Fruit fly (Drosophila melanogaster) whole organism, embryonic: ENCODE data around the gene CG10413.

Source experiments
- Asciz ChIP-seq: fragments of 200-800 bp; sonication (Bioruptor generic); optimal IDR thresholded peaks from 2 replicates; lab custom pipeline; 2017; ENCODE audit warnings: missing biosample characterization, mild to moderate bottlenecking, missing genetic modification characterization, missing genetic modification reagents
- Atf3 ChIP-seq: fragments of 200-800 bp; sonication (Bioruptor generic); optimal IDR thresholded peaks from 3 replicates; lab custom pipeline; 2016; ENCODE audit warnings: missing biosample characterization, missing genetic modification characterization
- Bdp1 ChIP-seq: fragments of 200-800 bp; sonication (Bioruptor generic); optimal IDR thresholded peaks from 3 replicates; lab custom pipeline; 2016; ENCODE audit warnings: missing biosample characterization, missing genetic modification characterization
- CG10209 ChIP-seq: fragments of 200-800 bp; sonication (Bioruptor generic); optimal IDR thresholded peaks from 3 replicates; lab custom pipeline; 2017; ENCODE audit warnings: missing biosample characterization, mild to moderate bottlenecking, missing genetic modification characterization, missing genetic modification reagents
- CG10267 ChIP-seq: fragments of 200-800 bp; sonication (Bioruptor generic); optimal IDR thresholded peaks from 2 replicates; lab custom pipeline; 2018; ENCODE audit warnings: missing biosample characterization, mild to moderate bottlenecking, missing genetic modification characterization, moderate library complexity
- CG16779 ChIP-seq: fragments of 200-800 bp; sonication (Bioruptor generic); IDR thresholded peaks from 2 replicates; pipeline ENCODE4 v1.3.6; 2022; ENCODE audit warnings: missing biosample characterization, missing genetic modification characterization
- CG2889 ChIP-seq: fragments of 200-800 bp; sonication (Bioruptor generic); IDR thresholded peaks from 3 replicates; pipeline ENCODE4 v1.3.6; 2022; ENCODE audit warnings: missing biosample characterization, missing genetic modification characterization
- CG33557 ChIP-seq: fragments of 200-800 bp; sonication (Bioruptor generic); optimal IDR thresholded peaks from 2 replicates; lab custom pipeline; 2019; ENCODE audit warnings: missing biosample characterization, mild to moderate bottlenecking, missing genetic modification characterization, moderate library complexity
- CG42726 ChIP-seq: fragments of 200-800 bp; sonication (Bioruptor generic); IDR thresholded peaks from 2 replicates; pipeline ENCODE4 v1.3.6; 2022; ENCODE audit warnings: missing biosample characterization, missing genetic modification characterization; ENCODE audit not compliant: partially characterized antibody
- CG7963 ChIP-seq: fragments of 200-800 bp; sonication (Bioruptor generic); IDR thresholded peaks from 3 replicates; pipeline ENCODE4 v1.3.6; 2022; ENCODE audit warnings: missing biosample characterization, missing genetic modification characterization; ENCODE audit not compliant: partially characterized antibody
- CG9609 ChIP-seq: fragments of 200-800 bp; sonication (Bioruptor generic); optimal IDR thresholded peaks from 3 replicates; lab custom pipeline; 2016; ENCODE audit warnings: missing biosample characterization, missing genetic modification characterization
- Dip2 ChIP-seq: fragments of 200-800 bp; sonication (Bioruptor generic); IDR thresholded peaks from 2 replicates; pipeline ENCODE4 v1.3.6; 2022; ENCODE audit warnings: missing biosample characterization, missing genetic modification characterization
- Fer2 ChIP-seq: fragments of 200-800 bp; sonication (Bioruptor generic); optimal IDR thresholded peaks from 2 replicates; lab custom pipeline; 2018; ENCODE audit warnings: missing biosample characterization, mild to moderate bottlenecking, missing genetic modification characterization, moderate library complexity
- Gsc ChIP-seq: fragments of 200-800 bp; sonication (Bioruptor generic); IDR thresholded peaks from 2 replicates; pipeline ENCODE4 v1.3.6; 2022; ENCODE audit warnings: missing biosample characterization, missing genetic modification characterization
- Hand ChIP-seq: fragments of 200-800 bp; sonication (Bioruptor generic); optimal IDR thresholded peaks from 2 replicates; lab custom pipeline; 2017; ENCODE audit warnings: mild to moderate bottlenecking, missing biosample characterization, missing genetic modification reagents, missing genetic modification characterization
- Jarid2 ChIP-seq: fragments of 200-800 bp; sonication (Bioruptor generic); optimal IDR thresholded peaks from 3 replicates; lab custom pipeline; 2017; ENCODE audit warnings: mild to moderate bottlenecking, missing biosample characterization, missing genetic modification reagents, missing genetic modification characterization
- MBD-R2 ChIP-seq: fragments of 200-800 bp; sonication (Bioruptor generic); IDR thresholded peaks from 2 replicates; pipeline ENCODE4 v1.3.6; 2022; ENCODE audit warnings: missing biosample characterization, missing genetic modification characterization
- Nf-YA ChIP-seq: fragments of 200-800 bp; sonication (Bioruptor generic); IDR thresholded peaks from 2 replicates; pipeline ENCODE4 v1.3.6; 2022; ENCODE audit warnings: missing biosample characterization, missing genetic modification characterization
- Nf-YC ChIP-seq: fragments of 200-800 bp; optimal IDR thresholded peaks from 3 replicates; lab custom pipeline; 2019; ENCODE audit warnings: missing biosample characterization, mild to moderate bottlenecking, missing genetic modification characterization, moderate library complexity
- NfI ChIP-seq: fragments of 200-800 bp; sonication (Bioruptor generic); optimal IDR thresholded peaks from 3 replicates; lab custom pipeline; 2018; ENCODE audit warnings: missing biosample characterization, mild to moderate bottlenecking, missing genetic modification characterization, moderate library complexity
- PHDP ChIP-seq: fragments of 200-800 bp; sonication (Bioruptor generic); optimal IDR thresholded peaks from 3 replicates; lab custom pipeline; 2018; ENCODE audit warnings: missing biosample characterization, mild to moderate bottlenecking, missing genetic modification characterization, moderate library complexity
- TFAM ChIP-seq: fragments of 200-800 bp; sonication (Bioruptor generic); optimal IDR thresholded peaks from 2 replicates; lab custom pipeline; 2017; ENCODE audit warnings: missing biosample characterization, missing genetic modification characterization, inconsistent platforms
- Tbp ChIP-seq: fragments of >200 bp; optimal IDR thresholded peaks from 2 replicates; lab custom pipeline; 2018; ENCODE audit warnings: missing biosample characterization, missing genetic modification characterization
- Usf ChIP-seq: fragments of 200-800 bp; sonication (Bioruptor generic); optimal IDR thresholded peaks from 2 replicates; lab custom pipeline; 2017; ENCODE audit warnings: missing genotype, missing biosample characterization, missing genetic modification characterization
- Xbp1 ChIP-seq: fragments of 200-800 bp; sonication (Bioruptor generic); optimal IDR thresholded peaks from 3 replicates; lab custom pipeline; 2016; ENCODE audit warnings: missing biosample characterization, mild to moderate bottlenecking, missing genetic modification characterization
- YL-1 ChIP-seq: fragments of 200-800 bp; sonication (Bioruptor generic); optimal IDR thresholded peaks from 3 replicates; lab custom pipeline; 2017; ENCODE audit warnings: missing biosample characterization, mild to moderate bottlenecking, missing genetic modification characterization
- ac ChIP-seq: fragments of 200-800 bp; sonication (Bioruptor generic); optimal IDR thresholded peaks from 3 replicates; lab custom pipeline; 2017; ENCODE audit warnings: missing biosample characterization, mild to moderate bottlenecking, missing genetic modification characterization
- amos ChIP-seq: fragments of 200-800 bp; sonication (Bioruptor generic); IDR thresholded peaks from 2 replicates; pipeline ENCODE4 v1.3.6; 2022; ENCODE audit warnings: missing biosample characterization, missing genetic modification characterization; ENCODE audit not compliant: partially characterized antibody
- ara ChIP-seq: fragments of 200-800 bp; sonication (Bioruptor generic); IDR thresholded peaks from 2 replicates; pipeline ENCODE4 v1.3.6; 2022; ENCODE audit warnings: missing biosample characterization, missing genetic modification characterization
- btn ChIP-seq: fragments of 200-800 bp; sonication (Bioruptor generic); optimal IDR thresholded peaks from 2 replicates; lab custom pipeline; 2016; ENCODE audit warnings: missing biosample characterization, missing genetic modification characterization
- chn ChIP-seq: fragments of 200-800 bp; sonication (Bioruptor generic); optimal IDR thresholded peaks from 2 replicates; lab custom pipeline; 2016; ENCODE audit warnings: missing biosample characterization, missing genetic modification characterization
- corto ChIP-seq: fragments of 200-800 bp; sonication (Bioruptor generic); optimal IDR thresholded peaks from 2 replicates; lab custom pipeline; 2016; ENCODE audit warnings: missing biosample characterization, mild to moderate bottlenecking, missing genetic modification characterization, moderate library complexity
- cwo ChIP-seq: fragments of 200-800 bp; sonication (Bioruptor generic); optimal IDR thresholded peaks from 3 replicates; lab custom pipeline; 2017; ENCODE audit warnings: missing biosample characterization, missing genetic modification characterization, mild to moderate bottlenecking, moderate library complexity, missing genetic modification reagents
- ewg ChIP-seq: fragments of 200-800 bp; sonication (Bioruptor generic); optimal IDR thresholded peaks from 3 replicates; lab custom pipeline; 2017; ENCODE audit warnings: mild to moderate bottlenecking, missing biosample characterization, missing genetic modification reagents, missing genetic modification characterization
- ftz-f1 ChIP-seq: fragments of 200-800 bp; sonication (Bioruptor generic); optimal IDR thresholded peaks from 2 replicates; lab custom pipeline; 2016; ENCODE audit warnings: missing biosample characterization, missing genetic modification characterization
- gfzf ChIP-seq: fragments of 200-800 bp; sonication (Bioruptor generic); optimal IDR thresholded peaks from 2 replicates; lab custom pipeline; 2016; ENCODE audit warnings: missing biosample characterization, mild to moderate bottlenecking, missing genetic modification characterization, moderate library complexity
- jumu ChIP-seq: fragments of 200-800 bp; sonication (Bioruptor generic); optimal IDR thresholded peaks from 3 replicates; lab custom pipeline; 2016; ENCODE audit warnings: missing biosample characterization, missing genetic modification characterization
- kay ChIP-seq: fragments of 200-800 bp; sonication (Bioruptor generic); optimal IDR thresholded peaks from 2 replicates; lab custom pipeline; 2016; ENCODE audit warnings: missing biosample characterization, missing genetic modification characterization
- nau ChIP-seq: fragments of 200-800 bp; sonication (Bioruptor generic); optimal IDR thresholded peaks from 3 replicates; lab custom pipeline; 2017; ENCODE audit warnings: missing biosample characterization, mild to moderate bottlenecking, missing genetic modification characterization, missing genetic modification reagents
- otp ChIP-seq: fragments of 200-800 bp; sonication (Bioruptor generic); IDR thresholded peaks from 3 replicates; pipeline ENCODE4, ENCODE4 v1.3.6; 2022; ENCODE audit warnings: missing biosample characterization, missing genetic modification characterization
- pita ChIP-seq: fragments of 200-800 bp; sonication (Bioruptor generic); optimal IDR thresholded peaks from 2 replicates; lab custom pipeline; 2017; ENCODE audit warnings: missing biosample characterization, mild to moderate bottlenecking, missing genetic modification characterization
- pnt ChIP-seq: fragments of 200-800 bp; sonication (Bioruptor generic); optimal IDR thresholded peaks from 3 replicates; lab custom pipeline; 2016; ENCODE audit warnings: missing biosample characterization, missing genetic modification characterization
- pum ChIP-seq: fragments of 200-800 bp; sonication (Bioruptor generic); optimal IDR thresholded peaks from 2 replicates; lab custom pipeline; 2016; ENCODE audit warnings: missing biosample characterization, missing genetic modification characterization
- schlank ChIP-seq: fragments of 200-800 bp; sonication (Bioruptor generic); optimal IDR thresholded peaks from 2 replicates; lab custom pipeline; 2018; ENCODE audit warnings: missing biosample characterization, mild to moderate bottlenecking, missing genetic modification characterization
- sens-2 ChIP-seq: fragments of 200-800 bp; sonication (Bioruptor generic); IDR thresholded peaks from 2 replicates; pipeline ENCODE4 v1.3.6; 2022; ENCODE audit warnings: missing biosample characterization, missing genetic modification characterization
- shn ChIP-seq: fragments of 200-800 bp; sonication (Bioruptor generic); optimal IDR thresholded peaks from 3 replicates; lab custom pipeline; 2016; ENCODE audit warnings: missing biosample characterization, missing genetic modification characterization
- stwl ChIP-seq: fragments of 200-800 bp; sonication (Bioruptor generic); optimal IDR thresholded peaks from 3 replicates; lab custom pipeline; 2018; ENCODE audit warnings: missing biosample characterization, mild to moderate bottlenecking, missing genetic modification characterization, moderate library complexity
- tap ChIP-seq: fragments of 200-800 bp; optimal IDR thresholded peaks from 3 replicates; lab custom pipeline; 2019; ENCODE audit warnings: missing biosample characterization, mild to moderate bottlenecking, missing genetic modification characterization, moderate library complexity
- vfl ChIP-seq: fragments of 200-800 bp; sonication (Bioruptor generic); optimal IDR thresholded peaks from 2 replicates; lab custom pipeline; 2016; ENCODE audit warnings: missing biosample characterization, missing genetic modification characterization
- z ChIP-seq: fragments of 200-800 bp; sonication (Bioruptor generic); IDR thresholded peaks from 3 replicates; pipeline ENCODE4 v1.3.6; 2022; ENCODE audit warnings: missing biosample characterization, missing genetic modification characterization
- zen ChIP-seq: fragments of 200-800 bp; sonication (Bioruptor generic); optimal IDR thresholded peaks from 3 replicates; lab custom pipeline; 2018; ENCODE audit warnings: missing biosample characterization, mild to moderate bottlenecking, missing genetic modification characterization, moderate library complexity
- zen2 ChIP-seq: fragments of 200-800 bp; sonication (Bioruptor generic); IDR thresholded peaks from 3 replicates; pipeline ENCODE4 v1.3.6; 2022; ENCODE audit warnings: missing biosample characterization, missing genetic modification characterization; ENCODE audit not compliant: partially characterized antibody

Gene CG10413

DNA sequence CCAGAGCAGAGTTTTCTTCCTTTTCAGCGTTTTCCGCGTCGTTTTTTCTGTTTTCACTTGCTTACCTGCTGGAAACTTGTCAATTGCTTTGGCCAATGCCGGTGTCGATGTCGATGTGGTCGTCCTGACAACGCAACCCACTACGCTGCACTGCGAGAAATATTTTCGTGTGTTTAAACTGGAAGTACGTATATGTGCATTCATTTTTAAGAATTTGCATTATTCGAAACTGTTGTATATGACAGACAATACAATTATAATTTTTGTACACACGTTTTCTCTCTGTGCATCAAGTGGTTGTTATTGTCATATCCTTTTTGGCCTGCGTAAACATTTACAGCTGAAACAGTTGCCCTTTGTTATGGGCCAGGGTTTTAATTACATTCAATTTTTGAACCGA lies 11.0 kb upstream of the CG10413 start, which contains the start of gene IFT46 (continued):
- no peak for TF ChIP-seq Gsc (GFP tag; lab: Robert Waterston, UW)
- TF ChIP-seq Hand (GFP tag; lab: Kevin White, UChicago) = no peak
- TF ChIP-seq btn (GFP tag; lab: Kevin White, UChicago) = no peak
- no peak for TF ChIP-seq cwo
- no peak for TF ChIP-seq ara (GFP tag; lab: Robert Waterston, UW)
- no peak for TF ChIP-seq Bdp1 (GFP tag; lab: Kevin White, UChicago)
- no peak for TF ChIP-seq Nf-YC
- TF ChIP-seq vfl (GFP tag; lab: Kevin White, UChicago) = no peak
- TF ChIP-seq pnt (GFP tag; lab: Kevin White, UChicago) = no peak
- TF ChIP-seq CG10209 (GFP tag; lab: Kevin White, UChicago) = peak; percentile 4
- TF ChIP-seq PHDP (tag; lab: Kevin White, UChicago) = no peak
- no peak for TF ChIP-seq Usf (GFP tag; lab: Kevin White, UChicago)
- no peak for TF ChIP-seq ftz-f1 (GFP tag; lab: Kevin White, UChicago)
- TF ChIP-seq jumu = no peak
- no peak for TF ChIP-seq chn (GFP tag; lab: Kevin White, UChicago)
- TF ChIP-seq pita (GFP tag; lab: Kevin White, UChicago) = no peak
- TF ChIP-seq Nf-YA (GFP tag; lab: Robert Waterston, UW) = no peak
- TF ChIP-seq sens-2 = no peak
- TF ChIP-seq Atf3 (GFP tag; lab: Kevin White, UChicago) = no peak
- TF ChIP-seq NfI (GFP tag; lab: Kevin White, UChicago) = no peak
- TF ChIP-seq corto (GFP tag; lab: Kevin White, UChicago) = no peak
- no peak for TF ChIP-seq CG42726 (GFP tag; lab: Robert Waterston, UW)
- TF ChIP-seq shn (GFP tag; lab: Kevin White, UChicago) = no peak
- TF ChIP-seq ewg (GFP tag; lab: Kevin White, UChicago) = no peak
- no peak for TF ChIP-seq Dip2 (GFP tag; lab: Robert Waterston, UW)
- TF ChIP-seq Tbp (GFP tag; lab: Kevin White, UChicago) = no peak
- no peak for TF ChIP-seq CG7963 (GFP tag; lab: Robert Waterston, UW)
- no peak for TF ChIP-seq CG16779 (GFP tag; lab: Robert Waterston, UW)
- no peak for TF ChIP-seq CG2889

DNA sequence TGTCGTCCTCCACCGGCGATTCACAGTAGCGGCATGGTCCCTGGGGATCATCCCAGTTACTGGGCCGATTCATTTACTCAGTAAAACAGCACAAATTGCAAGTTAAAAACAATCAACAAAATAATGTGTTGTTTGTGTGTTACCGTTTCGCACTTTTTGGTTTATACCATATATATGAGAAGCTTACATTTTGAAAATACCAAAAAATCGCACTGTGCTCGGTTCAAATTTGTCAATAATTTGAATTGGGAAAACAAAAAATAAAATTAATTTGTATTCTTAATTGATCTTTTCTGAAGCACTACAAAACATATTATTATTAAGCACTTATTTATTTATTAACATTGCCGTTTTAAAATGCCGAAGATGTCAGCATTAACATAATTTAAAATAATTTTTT lies 7.1 kb upstream of the CG10413 start, which contains the start of gene Atac2:
Atac2 (minus strand) TSS at position 144 of the 400 bp plus-strand sequence.
- TF ChIP-seq CG9609 = no peak
- TF ChIP-seq schlank = no peak
- peak; percentile 75 for TF ChIP-seq stwl (tag; lab: Kevin White, UChicago)
- peak; percentile 83 for TF ChIP-seq gfzf (GFP tag; lab: Kevin White, UChicago)
- TF ChIP-seq nau = no peak
- no peak for TF ChIP-seq CG33557
- no peak for TF ChIP-seq amos (GFP tag; lab: Robert Waterston, UW)
- no peak for TF ChIP-seq otp (GFP tag; lab: Robert Waterston, UW)
- no peak for TF ChIP-seq Fer2 (tag; lab: Kevin White, UChicago)
- TF ChIP-seq MBD-R2 (GFP tag; lab: Robert Waterston, UW) = peak; percentile 46
- no peak for TF ChIP-seq YL-1 (GFP tag; lab: Kevin White, UChicago)
- no peak for TF ChIP-seq Asciz (GFP tag; lab: Kevin White, UChicago)
- TF ChIP-seq Xbp1 (GFP tag; lab: Kevin White, UChicago) = no peak
- TF ChIP-seq TFAM (GFP tag; lab: Kevin White, UChicago) = no peak
- TF ChIP-seq Jarid2 (GFP tag; lab: Kevin White, UChicago) = no peak
- TF ChIP-seq pum = no peak
- TF ChIP-seq tap (tag; lab: Kevin White, UChicago) = no peak
- TF ChIP-seq zen2 (GFP tag; lab: Robert Waterston, UW) = no peak
- TF ChIP-seq zen = no peak
- no peak for TF ChIP-seq z (GFP tag; lab: Robert Waterston, UW)
- TF ChIP-seq kay (GFP tag; lab: Kevin White, UChicago) = no peak
- TF ChIP-seq CG10267 (tag; lab: Kevin White, UChicago) = peak; percentile 7
- no peak for TF ChIP-seq ac (GFP tag; lab: Kevin White, UChicago)
